Fruit fly (Drosophila melanogaster) whole organism, embryonic: ENCODE results near the gene Sox100B.

ENCODE experiments used
- Antp ChIP-seq: fragments of 200-800 bp; sonication (Bioruptor generic); optimal IDR thresholded peaks from 3 replicates; lab custom pipeline; 2016; ENCODE audit warnings: missing biosample characterization, missing genetic modification characterization
- Bteb2 ChIP-seq: fragments of 200-800 bp; sonication (Bioruptor generic); optimal IDR thresholded peaks from 2 replicates; lab custom pipeline; 2016; ENCODE audit warnings: missing biosample characterization, missing genetic modification characterization
- CG10462 ChIP-seq: fragments of 200-800 bp; sonication (Bioruptor generic); optimal IDR thresholded peaks from 2 replicates; lab custom pipeline; 2016; ENCODE audit warnings: missing biosample characterization, missing genetic modification characterization
- CG11456 ChIP-seq: fragments of 200-800 bp; sonication (Bioruptor generic); IDR thresholded peaks from 3 replicates; pipeline ENCODE4 v1.3.6; 2022; ENCODE audit warnings: missing biosample characterization, missing genetic modification characterization
- CG12236 ChIP-seq: fragments of 200-800 bp; sonication (Bioruptor generic); optimal IDR thresholded peaks from 2 replicates; lab custom pipeline; 2016; ENCODE audit warnings: missing biosample characterization, missing genetic modification characterization
- CG12942 ChIP-seq: fragments of 200-800 bp; sonication (Bioruptor generic); optimal IDR thresholded peaks from 3 replicates; lab custom pipeline; 2016; ENCODE audit warnings: missing biosample characterization, missing genetic modification characterization
- CG15011 ChIP-seq: fragments of 200-800 bp; sonication (Bioruptor generic); optimal IDR thresholded peaks from 3 replicates; lab custom pipeline; 2018; ENCODE audit warnings: missing biosample characterization, mild to moderate bottlenecking, missing genetic modification characterization
- CG17359 ChIP-seq: fragments of 200-800 bp; sonication (Bioruptor generic); optimal IDR thresholded peaks from 3 replicates; lab custom pipeline; 2018; ENCODE audit warnings: missing biosample characterization, mild to moderate bottlenecking, missing genetic modification characterization, moderate library complexity
- CG1832 ChIP-seq: fragments of 200-800 bp; sonication (Bioruptor generic); optimal IDR thresholded peaks from 2 replicates; lab custom pipeline; 2017; ENCODE audit warnings: missing biosample characterization, mild to moderate bottlenecking, missing genetic modification characterization, inconsistent platforms
- CG2889 ChIP-seq: fragments of 200-800 bp; sonication (Bioruptor generic); IDR thresholded peaks from 3 replicates; pipeline ENCODE4 v1.3.6; 2022; ENCODE audit warnings: missing biosample characterization, missing genetic modification characterization
- CG31388 ChIP-seq: fragments of 200-800 bp; sonication (Bioruptor generic); optimal IDR thresholded peaks from 2 replicates; lab custom pipeline; 2016; ENCODE audit warnings: missing biosample characterization, missing genetic modification characterization
- CG5953 ChIP-seq: fragments of 200-800 bp; sonication (Bioruptor generic); IDR thresholded peaks from 2 replicates; pipeline ENCODE4 v1.3.6; 2022; ENCODE audit warnings: missing biosample characterization, missing genetic modification characterization
- CG6254 ChIP-seq: fragments of 200-800 bp; sonication (Bioruptor generic); optimal IDR thresholded peaks from 3 replicates; lab custom pipeline; 2017; ENCODE audit warnings: mild to moderate bottlenecking, missing biosample characterization, missing genetic modification reagents, missing genetic modification characterization
- CG6654 ChIP-seq: fragments of 200-800 bp; sonication (Bioruptor generic); optimal IDR thresholded peaks from 2 replicates; lab custom pipeline; 2017; ENCODE audit warnings: missing biosample characterization, mild to moderate bottlenecking, missing genetic modification characterization
- CG8290 ChIP-seq, 3 experiments: fragments of 200-800 bp; sonication (Bioruptor generic); optimal IDR thresholded peaks; 2 replicates each; lab custom pipeline; 2016 to 2019; ENCODE audit warnings: missing biosample characterization in 3 of 3, missing genetic modification characterization in 3 of 3, mild to moderate bottlenecking in 2 of 3, moderate library complexity in 1 of 3
- CG8388 ChIP-seq: fragments of 200-800 bp; sonication (Bioruptor generic); optimal IDR thresholded peaks from 2 replicates; lab custom pipeline; 2019; ENCODE audit warnings: missing biosample characterization, mild to moderate bottlenecking, missing genetic modification characterization, moderate library complexity
- CG8924 ChIP-seq: fragments of 200-800 bp; optimal IDR thresholded peaks from 3 replicates; lab custom pipeline; 2019; ENCODE audit warnings: missing biosample characterization, mild to moderate bottlenecking, missing genetic modification characterization, moderate library complexity
- CkIIα-i1 ChIP-seq: fragments of 200-800 bp; sonication (Bioruptor generic); IDR thresholded peaks from 2 replicates; pipeline ENCODE4 v1.3.6; 2022; ENCODE audit warnings: missing biosample characterization, missing genetic modification characterization
- D ChIP-seq, 2 experiments: fragments of 200-800 bp in 1 of 2; fragments of >200 bp in 1 of 2; sonication (Bioruptor generic) in 1 of 2; optimal IDR thresholded peaks; 2 replicates in 1 of 2; 3 replicates in 1 of 2; lab custom pipeline; 2017; ENCODE audit warnings: mild to moderate bottlenecking in 1 of 2, missing biosample characterization in 1 of 2, missing genetic modification characterization in 1 of 2, missing genetic modification reagents in 1 of 2
- Dll ChIP-seq: fragments of 200-800 bp; sonication (Bioruptor generic); IDR thresholded peaks from 4 replicates; pipeline ENCODE4 v1.3.6; 2022; ENCODE audit warnings: missing biosample characterization, missing genetic modification characterization; ENCODE audit not compliant: partially characterized antibody
- Dp ChIP-seq: fragments of 200-800 bp; sonication (Bioruptor generic); optimal IDR thresholded peaks from 2 replicates; lab custom pipeline; 2018; ENCODE audit warnings: missing biosample characterization, mild to moderate bottlenecking, missing genetic modification characterization, moderate library complexity
- HLH3B ChIP-seq: fragments of 200-800 bp; sonication (Bioruptor generic); IDR thresholded peaks from 2 replicates; pipeline ENCODE4 v1.3.6; 2022; ENCODE audit warnings: missing biosample characterization, missing genetic modification characterization
- HLHmδ ChIP-seq: fragments of 200-800 bp; sonication (Bioruptor generic); optimal IDR thresholded peaks from 2 replicates; lab custom pipeline; 2018; ENCODE audit warnings: missing biosample characterization, mild to moderate bottlenecking, missing genetic modification characterization, moderate library complexity
- Hmx ChIP-seq: fragments of 200-800 bp; sonication (Bioruptor generic); optimal IDR thresholded peaks from 2 replicates; lab custom pipeline; 2016; ENCODE audit warnings: missing biosample characterization, missing genetic modification characterization
- Hr39 ChIP-seq: fragments of >200 bp; optimal IDR thresholded peaks from 2 replicates; lab custom pipeline; 2017
- Xbp1 ChIP-seq: fragments of 200-800 bp; sonication (Bioruptor generic); optimal IDR thresholded peaks from 3 replicates; lab custom pipeline; 2016; ENCODE audit warnings: missing biosample characterization, mild to moderate bottlenecking, missing genetic modification characterization
- aop ChIP-seq: fragments of 200-800 bp; sonication (Bioruptor generic); IDR thresholded peaks from 2 replicates; pipeline ENCODE4 v1.3.6; 2022; ENCODE audit warnings: missing biosample characterization, missing genetic modification characterization
- ash1 ChIP-seq: fragments of 200-800 bp; sonication (Bioruptor generic); optimal IDR thresholded peaks from 2 replicates; lab custom pipeline; 2018; ENCODE audit warnings: missing biosample characterization, mild to moderate bottlenecking, missing genetic modification characterization
- az2 ChIP-seq: fragments of 200-800 bp; sonication (Bioruptor generic); optimal IDR thresholded peaks from 3 replicates; lab custom pipeline; 2016; ENCODE audit warnings: missing biosample characterization, missing genetic modification characterization
- bigmax ChIP-seq: fragments of 200-800 bp; sonication (Bioruptor generic); optimal IDR thresholded peaks from 2 replicates; lab custom pipeline; 2018; ENCODE audit warnings: missing biosample characterization, mild to moderate bottlenecking, missing genetic modification characterization
- btn ChIP-seq: fragments of 200-800 bp; sonication (Bioruptor generic); optimal IDR thresholded peaks from 2 replicates; lab custom pipeline; 2016; ENCODE audit warnings: missing biosample characterization, missing genetic modification characterization
- cad ChIP-seq: fragments of >200 bp; optimal IDR thresholded peaks from 2 replicates; lab custom pipeline; 2017; ENCODE audit warnings: missing biosample characterization, missing genetic modification characterization
- cg ChIP-seq: fragments of 200-800 bp; sonication (Bioruptor generic); optimal IDR thresholded peaks from 3 replicates; lab custom pipeline; 2019; ENCODE audit warnings: missing biosample characterization, mild to moderate bottlenecking, missing genetic modification characterization, moderate library complexity
- crc ChIP-seq: fragments of 200-800 bp; sonication (Bioruptor generic); optimal IDR thresholded peaks from 2 replicates; lab custom pipeline; 2016; ENCODE audit warnings: missing biosample characterization, missing genetic modification characterization
- fd96Cb ChIP-seq: fragments of 200-800 bp; sonication (Bioruptor generic); optimal IDR thresholded peaks from 2 replicates; lab custom pipeline; 2018; ENCODE audit warnings: missing biosample characterization, mild to moderate bottlenecking, missing genetic modification characterization, moderate library complexity
- fru ChIP-seq: fragments of >200 bp; optimal IDR thresholded peaks from 2 replicates; lab custom pipeline; 2017
- hb ChIP-seq: fragments of 200-800 bp; sonication (Bioruptor generic); IDR thresholded peaks from 3 replicates; pipeline ENCODE4 v1.3.6; 2022; ENCODE audit warnings: missing biosample characterization, missing genetic modification characterization; ENCODE audit not compliant: partially characterized antibody
- her ChIP-seq: fragments of 200-800 bp; sonication (Bioruptor generic); optimal IDR thresholded peaks from 2 replicates; lab custom pipeline; 2016; ENCODE audit warnings: missing biosample characterization, missing genetic modification characterization
- jigr1 ChIP-seq: fragments of 200-800 bp; sonication (Bioruptor generic); IDR thresholded peaks from 3 replicates; pipeline ENCODE4 v1.3.6; 2022; ENCODE audit warnings: missing biosample characterization, missing genetic modification characterization
- knrl ChIP-seq: fragments of 200-800 bp; sonication (Bioruptor generic); IDR thresholded peaks from 3 replicates; pipeline ENCODE4 v1.3.6; 2022; ENCODE audit warnings: missing biosample characterization, missing genetic modification characterization; ENCODE audit not compliant: partially characterized antibody
- lov ChIP-seq, 2 experiments: fragments of 200-800 bp in 1 of 2; fragments of >200 bp in 1 of 2; sonication (Bioruptor generic) in 1 of 2; IDR thresholded peaks in 1 of 2; optimal IDR thresholded peaks in 1 of 2; 2 replicates in 1 of 2; 3 replicates in 1 of 2; pipeline versions ENCODE4 v1.3.6 to Lab custom; 2017 to 2022; ENCODE audit warnings: missing biosample characterization in 1 of 2, missing genetic modification characterization in 1 of 2
- nerfin-2 ChIP-seq: fragments of 200-800 bp; sonication (Bioruptor generic); IDR thresholded peaks from 2 replicates; pipeline ENCODE4 v1.3.6; 2022; ENCODE audit warnings: missing biosample characterization, missing genetic modification characterization; ENCODE audit not compliant: partially characterized antibody
- nom ChIP-seq: fragments of 200-800 bp; sonication (Bioruptor generic); optimal IDR thresholded peaks from 2 replicates; lab custom pipeline; 2017; ENCODE audit warnings: missing biosample characterization, missing genetic modification characterization, mild to moderate bottlenecking, moderate library complexity, missing genetic modification reagents
- pum ChIP-seq: fragments of 200-800 bp; sonication (Bioruptor generic); optimal IDR thresholded peaks from 2 replicates; lab custom pipeline; 2016; ENCODE audit warnings: missing biosample characterization, missing genetic modification characterization
- salm ChIP-seq: fragments of 200-800 bp; sonication (Bioruptor generic); optimal IDR thresholded peaks from 2 replicates; lab custom pipeline; 2018; ENCODE audit warnings: missing biosample characterization, mild to moderate bottlenecking, missing genetic modification characterization
- sna ChIP-seq: fragments of 200-800 bp; sonication (Bioruptor generic); IDR thresholded peaks from 2 replicates; pipeline ENCODE4 v1.3.6; 2022; ENCODE audit warnings: missing biosample characterization, missing genetic modification characterization; ENCODE audit not compliant: partially characterized antibody
- unpg ChIP-seq: fragments of 200-800 bp; sonication (Bioruptor generic); optimal IDR thresholded peaks from 3 replicates; lab custom pipeline; 2018; ENCODE audit warnings: missing biosample characterization, mild to moderate bottlenecking, missing genetic modification characterization, moderate library complexity

Sox100B gene

dm6 chr3R:31059036-31059806 lies 5.8 kb upstream of the Sox100B start (continued):
- TF ChIP-seq unpg (peak; percentile 85), Hr39 (lab: Kevin White, UChicago) (no peak), CG6254 (GFP tag; lab: Kevin White, UChicago) (peak; percentile 86), Hmx (GFP tag; lab: Kevin White, UChicago) (peak; percentile 52), Xbp1 (GFP tag; lab: Kevin White, UChicago) (peak; percentile 74), CG12236 (GFP tag; lab: Kevin White, UChicago) (peak; percentile 18), CG15011 (GFP tag; lab: Kevin White, UChicago) (peak; percentile 77), CG17359 (tag; lab: Kevin White, UChicago) (peak; percentile 92), CG8290 (GFP tag; optimal IDR thresholded peaks at IDR 0.05; lab: Kevin White, UChicago) (peak; percentile 59), CG8290 (tag; optimal IDR thresholded peaks at IDR 0.05; lab: Kevin White, UChicago) (peak in 1 of 2 experiments; percentile 18), CG31388 (peak; percentile 38), D (optimal IDR thresholded peaks at IDR 0.05; lab: Kevin White, UChicago) (no peak), D (GFP tag; optimal IDR thresholded peaks at IDR 0.05; lab: Kevin White, UChicago) (peak; percentile 84), knrl (GFP tag; lab: Robert Waterston, UW) (no peak), btn (no peak), salm (tag; lab: Kevin White, UChicago) (peak; percentile 71), crc (GFP tag; lab: Kevin White, UChicago) (no peak), HLHmδ (no peak), CG2889 (GFP tag; lab: Robert Waterston, UW) (0 out of 3 replicates have a peak, but pooled peaks have one; percentile 45), Bteb2 (GFP tag; lab: Kevin White, UChicago) (peak; percentile 38), CG5953 (peak; percentile 76), fd96Cb (tag; lab: Kevin White, UChicago) (peak; percentile 87), CG8924 (tag; lab: Kevin White, UChicago) (peak; percentile 86), cg (peak; percentile 30), lov (optimal IDR thresholded peaks at IDR 0.05; lab: Kevin White, UChicago) (no peak), lov (GFP tag; IDR thresholded peaks at IDR 0.05; lab: Robert Waterston, UW) (0 out of 3 replicates have a peak, but pooled peaks have one; percentile 51), CG12942 (GFP tag; lab: Kevin White, UChicago) (peak; percentile 69), sna (no peak), Dll (GFP tag; lab: Robert Waterston, UW) (no peak), her (GFP tag; lab: Kevin White, UChicago) (no peak), CkIIα-i1 (GFP tag; lab: Robert Waterston, UW) (no peak), CG10462 (GFP tag; lab: Kevin White, UChicago) (peak; percentile 46), CG11456 (GFP tag; lab: Robert Waterston, UW) (peak; percentile 45; the same call in 1 of the 3 replicates), CG6654 (GFP tag; lab: Kevin White, UChicago) (peak; percentile 61), jigr1 (peak; percentile 69; the same call in 1 of the 3 replicates), pum (GFP tag; lab: Kevin White, UChicago) (no peak), nom (no peak), az2 (GFP tag; lab: Kevin White, UChicago) (peak; percentile 80), ash1 (GFP tag; lab: Kevin White, UChicago) (no peak), HLH3B (peak; percentile 78), Dp (GFP tag; lab: Kevin White, UChicago) (no peak), bigmax (GFP tag; lab: Kevin White, UChicago) (peak; percentile 98), fru (lab: Kevin White, UChicago) (no peak), CG1832 (GFP tag; lab: Kevin White, UChicago) (peak; percentile 54), cad (GFP tag; lab: Kevin White, UChicago) (no peak), Antp (no peak), CG8388 (GFP tag; lab: Kevin White, UChicago) (peak; percentile 86), hb (GFP tag; lab: Robert Waterston, UW) (no peak), aop (GFP tag; lab: Robert Waterston, UW) (no peak), nerfin-2 (GFP tag; lab: Robert Waterston, UW) (no peak)
